Worm (Caenorhabditis elegans): ENCODE results near the gene K11D12.8.
A peak's percentile ranks its signal among the peaks of the same experiment; 100 is the strongest.

K11D12.8 gene

DNA sequence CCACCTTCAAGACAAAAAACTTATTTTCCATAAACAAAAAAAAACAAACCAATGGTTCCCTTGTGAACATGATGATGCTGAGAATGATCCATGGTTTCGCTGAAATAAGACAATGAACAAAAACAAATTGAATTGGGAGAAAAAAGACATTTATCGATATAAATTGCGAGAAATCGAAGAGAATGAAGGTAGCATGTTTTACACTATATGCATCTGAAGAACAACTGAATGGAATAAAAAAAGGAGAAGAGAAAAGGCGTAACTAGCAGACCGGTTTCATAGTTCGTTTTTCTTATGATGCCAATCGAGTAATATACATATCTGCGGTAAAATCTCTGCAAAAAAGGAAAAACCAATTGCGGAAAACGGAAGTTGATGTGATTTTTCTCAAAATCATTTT, 28.6 kb upstream of the K11D12.8 start, which contains the start of gene Y58A7A.1:
Gene Y58A7A.1 (minus strand): TSS at position 101 of the 400 bp plus-strand sequence.
- no peak for TF ChIP-seq lir-3 (tag; optimal IDR thresholded peaks at IDR 0.05)
- TF ChIP-seq egl-43 (GFP tag; IDR thresholded peaks at IDR 0.05) = no peak

DNA sequence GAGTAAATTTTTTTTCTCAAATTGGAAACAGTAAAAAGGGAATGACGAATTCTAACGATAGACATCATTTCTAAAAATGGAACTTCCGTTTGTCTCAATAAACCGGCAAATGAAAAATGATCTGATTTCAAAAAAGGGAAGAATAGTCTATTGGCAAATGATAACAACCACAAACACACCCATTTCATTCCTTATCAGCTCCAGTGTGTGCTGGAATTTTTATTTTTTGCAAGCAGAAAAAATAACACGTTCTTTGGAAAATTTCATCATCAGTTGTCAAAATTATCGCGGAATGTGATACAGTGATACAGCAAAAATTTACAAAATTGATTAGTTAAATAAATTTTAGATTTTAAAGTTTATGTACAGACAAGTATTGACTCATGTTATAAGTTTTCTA, 26.6 kb upstream of the K11D12.8 start:
- TF ChIP-seq jun-1 (tag; optimal IDR thresholded peaks at IDR 0.05) (no peak), Y105C5A.15 (GFP tag; IDR thresholded peaks at IDR 0.05) (no peak), R02D3.7 (tag; optimal IDR thresholded peaks at IDR 0.05) (no peak), dve-1 (tag; optimal IDR thresholded peaks at IDR 0.05; ENCODE audit: insufficient read depth) (peak; percentile 70), sdz-12 (GFP tag; optimal IDR thresholded peaks at IDR 0.05) (no peak), daf-12 (tag; optimal IDR thresholded peaks at IDR 0.05) (no peak), gei-8 (GFP tag; optimal IDR thresholded peaks at IDR 0.05) (no peak), mdl-1 (tag; optimal IDR thresholded peaks at IDR 0.05) (peak in 1 of 2 experiments; percentile 28), nhr-102 (tag; optimal IDR thresholded peaks at IDR 0.05) (no peak), hlh-11 (tag; optimal IDR thresholded peaks at IDR 0.05) (peak; percentile 43), F10B5.3 (tag; optimal IDR thresholded peaks at IDR 0.05) (no peak), cey-2 (tag; optimal IDR thresholded peaks at IDR 0.05; ENCODE audit: borderline replicate concordance, insufficient read depth) (no peak), lin-15B (tag; optimal IDR thresholded peaks at IDR 0.05) (no peak), tag-97 (GFP tag; IDR thresholded peaks at IDR 0.05) (no peak), fos-1 (tag; optimal IDR thresholded peaks at IDR 0.05) (no peak), nhr-77 (tag; optimal IDR thresholded peaks at IDR 0.05) (peak; percentile 47), nhr-42 (GFP tag; IDR thresholded peaks at IDR 0.05) (no peak), php-3 (GFP tag; IDR thresholded peaks at IDR 0.05) (peak; percentile 57; the same call in 1 of the 2 replicates), zfp-3 (GFP tag; conservative IDR thresholded peaks at IDR 0.05) (no peak), pha-4 (GFP tag; IDR thresholded peaks at IDR 0.05) (no peak), pha-4 (tag; optimal IDR thresholded peaks at IDR 0.05) (no peak), mdt-29 (GFP tag; IDR thresholded peaks at IDR 0.05) (no peak), nhr-25 (tag; optimal IDR thresholded peaks at IDR 0.05; ENCODE audit: borderline replicate concordance, insufficient read depth) (no peak), ceh-44 (GFP tag; IDR thresholded peaks at IDR 0.05) (no peak), dmd-8 (GFP tag; IDR thresholded peaks at IDR 0.05) (no peak), attf-4 (tag; optimal IDR thresholded peaks at IDR 0.05) (no peak), daf-16 (GFP tag; optimal IDR thresholded peaks at IDR 0.05) (no peak), daf-16 (tag; optimal IDR thresholded peaks at IDR 0.05) (peak; percentile 72), zip-2 (tag; optimal IDR thresholded peaks at IDR 0.05) (no peak), unc-130 (GFP tag; optimal IDR thresholded peaks at IDR 0.05) (no peak), nhr-41 (GFP tag; IDR thresholded peaks at IDR 0.05) (no peak), nhr-28 (tag; optimal IDR thresholded peaks at IDR 0.05) (peak; percentile 84), T20F7.1 (GFP tag; optimal IDR thresholded peaks at IDR 0.05) (peak; percentile 41), arid-1 (GFP tag; conservative IDR thresholded peaks at IDR 0.05) (no peak), mxl-3 (GFP tag; optimal IDR thresholded peaks at IDR 0.05) (no peak), F26F4.8 (GFP tag; conservative IDR thresholded peaks at IDR 0.05) (no peak), dmd-6 (GFP tag; IDR thresholded peaks at IDR 0.05) (peak; percentile 57), lin-13 (GFP tag; optimal IDR thresholded peaks at IDR 0.05) (no peak), zfp-2 (tag; optimal IDR thresholded peaks at IDR 0.05) (no peak), rbr-2 (tag; optimal IDR thresholded peaks at IDR 0.05) (no peak), lim-7 (GFP tag; IDR thresholded peaks at IDR 0.05) (no peak), lin-39 (tag; optimal IDR thresholded peaks at IDR 0.05) (no peak), spr-1 (tag; optimal IDR thresholded peaks at IDR 0.05) (no peak), snpc-1.2 (GFP tag; IDR thresholded peaks at IDR 0.05) (no peak), daf-19 (GFP tag; conservative IDR thresholded peaks at IDR 0.05) (no peak), unc-62 (GFP tag; optimal IDR thresholded peaks at IDR 0.05 in 1 of 2) (no peak), unc-62 (tag; optimal IDR thresholded peaks at IDR 0.05) (no peak), lsy-2 (tag; optimal IDR thresholded peaks at IDR 0.05) (peak in 1 of 2 experiments; percentile 26), nhr-6 (tag; optimal IDR thresholded peaks at IDR 0.05) (no peak)
